Worm (Caenorhabditis elegans) whole organism, L4 larva: ENCODE data around the gene nhr-20.

Experiments
- F10B5.3 ChIP-seq: sonication (generic microtip); optimal IDR thresholded peaks from 2 replicates; lab custom pipeline; 2016; ENCODE audit warnings: mild to moderate bottlenecking, missing genetic modification characterization, missing compliant biosample characterization
- F37D6.2 ChIP-seq: sonication (generic microtip); optimal IDR thresholded peaks from 2 replicates; lab custom pipeline; 2016; ENCODE audit warnings: mild to moderate bottlenecking, missing genetic modification characterization, missing compliant biosample characterization
- F44E2.7 ChIP-seq: fragments of 200-800 bp; sonication (Bioruptor generic); IDR thresholded peaks from 2 replicates; pipeline ENCODE4 v2.1.2; 2022; ENCODE audit warnings: missing genetic modification characterization, missing compliant biosample characterization
- F49E8.2 ChIP-seq: sonication (generic microtip); optimal IDR thresholded peaks from 2 replicates; lab custom pipeline; 2016; ENCODE audit warnings: missing compliant biosample characterization, mild to moderate bottlenecking, missing genetic modification characterization, borderline replicate concordance
- R02D3.7 ChIP-seq: fragments of 150-350 bp; sonication (generic microtip); optimal IDR thresholded peaks from 3 replicates; lab custom pipeline; 2014; ENCODE audit warnings: missing biosample characterization, missing genetic modification characterization
- T20F7.1 ChIP-seq: fragments of 200-800 bp; sonication (Bioruptor generic); optimal IDR thresholded peaks from 2 replicates; lab custom pipeline; 2018; ENCODE audit warnings: mild to moderate bottlenecking, missing genetic modification characterization, missing compliant biosample characterization
- Y48G9A.11 ChIP-seq: fragments of 200-800 bp; sonication (Bioruptor generic); IDR thresholded peaks from 2 replicates; pipeline ENCODE4 v1.3.6; 2022; ENCODE audit warnings: missing genetic modification reagents, missing genetic modification characterization, missing compliant biosample characterization
- aha-1 ChIP-seq: fragments of 150-350 bp; peaks from one replicate; lab custom pipeline; 2014; ENCODE audit warnings: missing biosample characterization, missing genetic modification characterization
- arid-1 ChIP-seq: fragments of 200-800 bp; sonication (Bioruptor generic); conservative IDR thresholded peaks from 2 replicates; pipeline ENCODE4 v1.3.6; 2022; ENCODE audit warnings: missing genetic modification reagents, missing genetic modification characterization, missing compliant biosample characterization
- attf-4 ChIP-seq: sonication (generic microtip); optimal IDR thresholded peaks from 3 replicates; lab custom pipeline; 2017; ENCODE audit warnings: missing biosample characterization, missing genetic modification characterization
- ceh-82 ChIP-seq: sonication (generic microtip); optimal IDR thresholded peaks from 2 replicates; lab custom pipeline; 2017; ENCODE audit warnings: missing biosample characterization, missing genetic modification characterization
- daf-16 ChIP-seq, 3 experiments: sonication (generic microtip); optimal IDR thresholded peaks; 2 replicates each; lab custom pipeline; 2016 to 2017; ENCODE audit warnings: missing genetic modification characterization in 3 of 3, missing genetic modification reagents in 3 of 3, mild to moderate bottlenecking in 2 of 3, missing compliant biosample characterization in 2 of 3, missing biosample characterization in 1 of 3, moderate library complexity in 1 of 3
- daf-8 ChIP-seq: fragments of 200-800 bp; sonication (Bioruptor generic); IDR thresholded peaks from 2 replicates; pipeline ENCODE4 v1.3.6; 2022; ENCODE audit warnings: missing genetic modification characterization, missing compliant biosample characterization
- dmd-6 ChIP-seq: fragments of 200-800 bp; sonication (Bioruptor generic); IDR thresholded peaks from 2 replicates; pipeline ENCODE4 v1.3.6; 2022; ENCODE audit warnings: missing genetic modification reagents, missing genetic modification characterization, missing compliant biosample characterization
- dmd-8 ChIP-seq: fragments of 200-800 bp; sonication (Bioruptor generic); IDR thresholded peaks from 2 replicates; pipeline ENCODE4 v1.3.6; 2022; ENCODE audit warnings: missing genetic modification characterization, missing compliant biosample characterization
- egl-27 ChIP-seq: sonication (generic microtip); optimal IDR thresholded peaks from 3 replicates; lab custom pipeline; 2017; ENCODE audit warnings: missing biosample characterization, missing genetic modification reagents, missing genetic modification characterization
- hlh-11 ChIP-seq: fragments of 200-800 bp; sonication (Bioruptor generic); optimal IDR thresholded peaks from 2 replicates; lab custom pipeline; 2018; ENCODE audit warnings: mild to moderate bottlenecking, missing genetic modification characterization, missing compliant biosample characterization
- hmg-1.1 ChIP-seq: fragments of 200-800 bp; sonication (Bioruptor generic); IDR thresholded peaks from 2 replicates; pipeline ENCODE4 v1.3.6; 2022; ENCODE audit warnings: missing genetic modification reagents, missing genetic modification characterization, missing compliant biosample characterization
- lin-29 ChIP-seq: fragments of 200-800 bp; sonication (Bioruptor generic); IDR thresholded peaks from 2 replicates; pipeline ENCODE4 v1.3.6; 2022; ENCODE audit warnings: missing genetic modification reagents, missing genetic modification characterization, missing compliant biosample characterization
- lin-38 ChIP-seq: fragments of 200-800 bp; sonication (Bioruptor generic); IDR thresholded peaks from 2 replicates; pipeline ENCODE4 v1.3.6; 2022; ENCODE audit warnings: missing genetic modification reagents, missing genetic modification characterization, missing compliant biosample characterization
- lir-3 ChIP-seq: sonication (generic microtip); optimal IDR thresholded peaks from 2 replicates; lab custom pipeline; 2016; ENCODE audit warnings: mild to moderate bottlenecking, missing genetic modification characterization, missing compliant biosample characterization
- lsy-2 ChIP-seq, 2 experiments: fragments of 150-350 bp in 1 of 2; sonication (generic microtip) in 1 of 2; optimal IDR thresholded peaks; 2 replicates each; lab custom pipeline; 2014 to 2017; ENCODE audit warnings: missing biosample characterization in 2 of 2, missing genetic modification characterization in 2 of 2
- madf-9 ChIP-seq: fragments of 200-800 bp; sonication (Bioruptor generic); conservative IDR thresholded peaks from 2 replicates; pipeline ENCODE4 v1.3.6; 2022; ENCODE audit warnings: missing genetic modification reagents, missing genetic modification characterization, missing compliant biosample characterization
- mep-1 ChIP-seq: fragments of 150-350 bp; sonication (generic microtip); optimal IDR thresholded peaks from 3 replicates; lab custom pipeline; 2014; ENCODE audit warnings: missing biosample characterization, missing genetic modification characterization
- mes-2 ChIP-seq: sonication (generic microtip); optimal IDR thresholded peaks from 2 replicates; lab custom pipeline; 2016; ENCODE audit warnings: missing genotype, mild to moderate bottlenecking, missing genetic modification characterization, missing compliant biosample characterization; ENCODE audit not compliant: poor library complexity, severe bottlenecking
- mxl-3 ChIP-seq: fragments of 200-800 bp; sonication (Bioruptor generic); optimal IDR thresholded peaks from 2 replicates; lab custom pipeline; 2018; ENCODE audit warnings: mild to moderate bottlenecking, missing genetic modification characterization, missing compliant biosample characterization
- nhr-28 ChIP-seq: fragments of 150-350 bp; optimal IDR thresholded peaks from 2 replicates; lab custom pipeline; 2014; ENCODE audit warnings: missing biosample characterization, missing genetic modification characterization
- nhr-41 ChIP-seq: fragments of 200-800 bp; sonication (Bioruptor generic); IDR thresholded peaks from 2 replicates; pipeline ENCODE4 v1.3.6; 2022; ENCODE audit warnings: missing genetic modification reagents, missing genetic modification characterization, missing compliant biosample characterization
- nhr-48 ChIP-seq: sonication (generic microtip); optimal IDR thresholded peaks from 2 replicates; lab custom pipeline; 2016; ENCODE audit warnings: mild to moderate bottlenecking, missing genetic modification characterization, missing compliant biosample characterization
- nhr-77 ChIP-seq: fragments of 150-350 bp; optimal IDR thresholded peaks from 2 replicates; lab custom pipeline; 2014; ENCODE audit warnings: missing biosample characterization, missing genetic modification characterization
- pqm-1 ChIP-seq: sonication (generic microtip); optimal IDR thresholded peaks from 2 replicates; lab custom pipeline; 2017; ENCODE audit warnings: missing biosample characterization, missing genetic modification characterization
- unc-130 ChIP-seq: sonication (generic microtip); optimal IDR thresholded peaks from 2 replicates; lab custom pipeline; 2016; ENCODE audit warnings: missing genetic modification reagents, missing genetic modification characterization, missing compliant biosample characterization
- zip-2 ChIP-seq: fragments of 150-350 bp; optimal IDR thresholded peaks from 2 replicates; lab custom pipeline; 2014; ENCODE audit warnings: missing biosample characterization, missing genetic modification characterization
- ztf-7 ChIP-seq: fragments of 150-350 bp; optimal IDR thresholded peaks from 2 replicates; lab custom pipeline; 2014; ENCODE audit warnings: missing biosample characterization, missing genetic modification characterization

The nhr-20 gene

ce11 chrIII:4205751-4206327 is 27.2 kb downstream of the nhr-20 start, which contains the start of gene R74.8:
TSS of gene R74.8 (plus strand) at chrIII:4206277.
- TF ChIP-seq lsy-2 (tag; optimal IDR thresholded peaks at IDR 0.05; lab: Kevin White, UChicago) (peak in 1 of 2 experiments; percentile 79), lin-29 (no peak), hlh-11 (tag; lab: Kevin White, UChicago) (no peak), F37D6.2 (no peak), F49E8.2 (tag; lab: Kevin White, UChicago) (peak; percentile 19), mxl-3 (no peak), unc-130 (peak; percentile 67), lin-38 (GFP tag; lab: Robert Waterston, UW) (peak; percentile 25), nhr-41 (GFP tag; lab: Robert Waterston, UW) (no peak), Y48G9A.11 (peak; percentile 79), ceh-82 (tag; lab: Kevin White, UChicago) (no peak), mep-1 (tag; lab: Kevin White, UChicago) (no peak)

- TF ChIP-seq F10B5.3 (tag; lab: Kevin White, UChicago) (no peak), aha-1 (tag; lab: Kevin White, UChicago) (peak; percentile 94), madf-9 (GFP tag; lab: Robert Waterston, UW) (no peak), F44E2.7 (no peak)
These were observed 28.1 kb downstream of the nhr-20 start for ce11 chrIII:4204964-4205363.

ce11 chrIII:4204072-4204471 is 28.9 kb downstream of the nhr-20 start, which contains the start of the genes pelo-1 and R74.7:
TSS of gene pelo-1 (minus strand) at chrIII:4204222.
TSS of gene R74.7 (plus strand) at chrIII:4204429.
- TF ChIP-seq mes-2 (peak; percentile 33), nhr-77 (tag; lab: Kevin White, UChicago) (peak; percentile 11), pqm-1 (tag; lab: Kevin White, UChicago) (no peak), R02D3.7 (tag; lab: Kevin White, UChicago) (peak; percentile 69), daf-16 (GFP tag; optimal IDR thresholded peaks at IDR 0.05; lab: Kevin White, UChicago) (no peak), daf-16 (tag; optimal IDR thresholded peaks at IDR 0.05; lab: Kevin White, UChicago) (peak; percentile 21), arid-1 (GFP tag; lab: Robert Waterston, UW) (no peak), hmg-1.1 (GFP tag; lab: Robert Waterston, UW) (no peak), attf-4 (tag; lab: Kevin White, UChicago) (no peak), zip-2 (tag; lab: Kevin White, UChicago) (peak; percentile 2), nhr-48 (no peak), nhr-28 (no peak), lsy-2 (tag; optimal IDR thresholded peaks at IDR 0.05; lab: Kevin White, UChicago) (peak in 1 of 2 experiments; percentile 65), T20F7.1 (GFP tag; lab: Kevin White, UChicago) (peak; percentile 95), Y48G9A.11 (peak; percentile 61)

ce11 chrIII:4196988-4197384 is 36.0 kb downstream of the nhr-20 start, which contains the start of gene asd-1:
TSS of gene asd-1 (plus strand) at chrIII:4197285.
- TF ChIP-seq ztf-7 (tag; lab: Kevin White, UChicago) (no peak), nhr-48 (no peak), daf-8 (no peak), dmd-8 (GFP tag; lab: Robert Waterston, UW) (no peak), lir-3 (tag; lab: Kevin White, UChicago) (no peak), egl-27 (tag; lab: Kevin White, UChicago) (no peak), dmd-6 (GFP tag; lab: Robert Waterston, UW) (no peak), pqm-1 (tag; lab: Kevin White, UChicago) (no peak), unc-130 (no peak)
